Worm (Caenorhabditis elegans) whole organism, L3 larva: ENCODE data around the gene T28A11.4.
A peak's percentile ranks its signal among the peaks of the same experiment; 100 is the strongest.

Experiments
- ama-1 ChIP-seq: fragments of 150-350 bp; optimal IDR thresholded peaks from 2 replicates; lab custom pipeline; 2018
- lsy-12 ChIP-seq: sonication (generic microtip); optimal IDR thresholded peaks from 2 replicates; lab custom pipeline; 2016; ENCODE audit warnings: mild to moderate bottlenecking, missing genetic modification characterization, missing compliant biosample characterization
- nhr-28 ChIP-seq: fragments of 150-350 bp; optimal IDR thresholded peaks from 2 replicates; lab custom pipeline; 2014; ENCODE audit warnings: missing biosample characterization, missing genetic modification characterization
- pqm-1 ChIP-seq: fragments of 150-350 bp; optimal IDR thresholded peaks from 2 replicates; lab custom pipeline; 2017; ENCODE audit warnings: missing biosample characterization, missing genetic modification characterization, inconsistent platforms
- unc-62 ChIP-seq: fragments of 150-350 bp; sonication (generic microtip); optimal IDR thresholded peaks from 4 replicates; lab custom pipeline; 2014; ENCODE audit warnings: missing biosample characterization, missing genetic modification reagents, missing genetic modification characterization

DNA sequence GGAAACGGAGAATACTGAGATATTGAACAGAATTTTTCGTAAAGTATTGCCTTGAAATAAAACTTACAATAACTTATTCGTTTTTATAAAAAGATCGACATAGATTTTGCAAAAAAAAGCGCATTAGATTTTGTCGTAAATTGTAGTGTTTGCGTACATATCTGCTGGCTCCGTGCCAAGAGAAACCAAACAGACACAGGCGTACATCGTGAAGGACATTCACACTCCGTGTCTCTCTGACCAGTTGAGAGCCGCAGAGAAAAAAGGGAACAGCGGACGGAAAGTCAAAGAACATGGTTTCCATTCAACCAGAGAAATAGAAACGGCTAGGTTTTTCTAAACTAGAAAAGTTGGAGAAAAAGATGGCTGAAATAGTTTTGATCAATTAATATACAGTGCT is 41.5 kb downstream of the T28A11.4 start, which contains the start of gene arrd-19:
- TF ChIP-seq ama-1 (lab: Kevin White, UChicago) (no peak), nhr-28 (no peak), pqm-1 (tag; lab: Kevin White, UChicago) (peak; percentile 11), unc-62 (GFP tag; lab: Kevin White, UChicago) (no peak), lsy-12 (tag; lab: Kevin White, UChicago) (no peak)
